Worm (Caenorhabditis elegans) whole organism, L1 larva: ENCODE measurements around the gene C06A12.19.

ENCODE experiments used
- ama-1 ChIP-seq: fragments of 150-350 bp; optimal IDR thresholded peaks from 2 replicates; lab custom pipeline; 2014
- ceh-82 ChIP-seq, 3 experiments: fragments of 150-350 bp in 1 of 3; sonication (generic microtip) in 2 of 3; optimal IDR thresholded peaks; 2 replicates each; lab custom pipeline; 2014 to 2017; ENCODE audit warnings: missing biosample characterization in 3 of 3, missing genetic modification characterization in 3 of 3
- dpl-1 ChIP-seq, 3 experiments: fragments of 150-350 bp in 2 of 3; sonication (generic microtip) in 1 of 3; optimal IDR thresholded peaks; 2 replicates each; lab custom pipeline; 2014 to 2017; ENCODE audit warnings: missing biosample characterization in 3 of 3, missing genetic modification characterization in 3 of 3, missing genetic modification reagents in 3 of 3
- efl-3 ChIP-seq: fragments of 200-800 bp; sonication (Bioruptor generic); optimal IDR thresholded peaks from 2 replicates; lab custom pipeline; 2018; ENCODE audit warnings: mild to moderate bottlenecking, missing genetic modification characterization, missing compliant biosample characterization
- egl-27 ChIP-seq, 2 experiments: fragments of 150-350 bp in 1 of 2; sonication (generic microtip); optimal IDR thresholded peaks; 3 replicates each; lab custom pipeline; 2017 to 2018; ENCODE audit warnings: missing biosample characterization in 2 of 2, missing genetic modification characterization in 2 of 2, missing genetic modification reagents in 2 of 2
- elt-2 ChIP-seq: sonication (generic microtip); optimal IDR thresholded peaks from 2 replicates; lab custom pipeline; 2016; ENCODE audit warnings: missing genetic modification characterization, mild to moderate bottlenecking, inconsistent platforms, missing compliant biosample characterization, missing genetic modification reagents
- lin-39 ChIP-seq: fragments of 150-350 bp; optimal IDR thresholded peaks from 2 replicates; lab custom pipeline; 2014; ENCODE audit warnings: missing biosample characterization, missing genetic modification reagents, missing genetic modification characterization
- mab-9 ChIP-seq: fragments of 200-800 bp; sonication (Bioruptor generic); IDR thresholded peaks from 2 replicates; pipeline ENCODE4 v1.3.6; 2022; ENCODE audit warnings: missing genetic modification reagents, missing genetic modification characterization, missing compliant biosample characterization
- nhr-11 ChIP-seq: fragments of 150-350 bp; optimal IDR thresholded peaks from 2 replicates; lab custom pipeline; 2014; ENCODE audit warnings: missing biosample characterization, missing genetic modification characterization
- nhr-12 ChIP-seq: sonication (generic microtip); optimal IDR thresholded peaks from 2 replicates; lab custom pipeline; 2017; ENCODE audit warnings: missing biosample characterization, missing genetic modification characterization
- pag-3 ChIP-seq: sonication (generic microtip); optimal IDR thresholded peaks from 2 replicates; lab custom pipeline; 2017; ENCODE audit warnings: missing genetic modification characterization, mild to moderate bottlenecking, missing compliant biosample characterization, antibody characterized with exemption, borderline replicate concordance; ENCODE audit not compliant: insufficient read depth
- unc-130 ChIP-seq: fragments of 150-350 bp; optimal IDR thresholded peaks from 2 replicates; lab custom pipeline; 2017; ENCODE audit warnings: missing biosample characterization, missing genetic modification characterization, inconsistent platforms
- zag-1 ChIP-seq: fragments of 150-350 bp; optimal IDR thresholded peaks from 2 replicates; lab custom pipeline; 2014; ENCODE audit warnings: missing biosample characterization, missing genetic modification characterization
- ztf-4 ChIP-seq: fragments of 150-350 bp; optimal IDR thresholded peaks from 2 replicates; lab custom pipeline; 2014; ENCODE audit warnings: missing biosample characterization, missing genetic modification characterization

ce11 chrIV:17463108-17463608 lies 23.3 kb upstream of the C06A12.19 start, which contains the start of gene F11E6.10:
- no peak for TF ChIP-seq mab-9 (GFP tag; lab: Robert Waterston, UW)
- no peak for TF ChIP-seq nhr-12 (tag; lab: Kevin White, UChicago)
- no peak for TF ChIP-seq elt-2 (tag; lab: Kevin White, UChicago)
- TF ChIP-seq egl-27 (tag; optimal IDR thresholded peaks at IDR 0.05; lab: Kevin White, UChicago): no peak
- TF ChIP-seq ama-1: no peak
- no peak for TF ChIP-seq ztf-4 (tag; lab: Kevin White, UChicago)
- no peak for TF ChIP-seq unc-130 (tag; lab: Kevin White, UChicago)
- TF ChIP-seq pag-3 (tag; lab: Kevin White, UChicago): no peak
- no peak for TF ChIP-seq zag-1 (tag; lab: Kevin White, UChicago)
- no peak for TF ChIP-seq dpl-1 (GFP tag; optimal IDR thresholded peaks at IDR 0.05; lab: Kevin White, UChicago)
- TF ChIP-seq efl-3 (GFP tag; lab: Kevin White, UChicago): no peak
- no peak for TF ChIP-seq nhr-11
- no peak for TF ChIP-seq ceh-82 (tag; optimal IDR thresholded peaks at IDR 0.05; lab: Kevin White, UChicago)
- no peak for TF ChIP-seq lin-39 (tag; lab: Kevin White, UChicago)
